Fruit fly (Drosophila melanogaster): Measurements from ENCODE around the gene mthl2.

The mthl2 gene

DNA sequence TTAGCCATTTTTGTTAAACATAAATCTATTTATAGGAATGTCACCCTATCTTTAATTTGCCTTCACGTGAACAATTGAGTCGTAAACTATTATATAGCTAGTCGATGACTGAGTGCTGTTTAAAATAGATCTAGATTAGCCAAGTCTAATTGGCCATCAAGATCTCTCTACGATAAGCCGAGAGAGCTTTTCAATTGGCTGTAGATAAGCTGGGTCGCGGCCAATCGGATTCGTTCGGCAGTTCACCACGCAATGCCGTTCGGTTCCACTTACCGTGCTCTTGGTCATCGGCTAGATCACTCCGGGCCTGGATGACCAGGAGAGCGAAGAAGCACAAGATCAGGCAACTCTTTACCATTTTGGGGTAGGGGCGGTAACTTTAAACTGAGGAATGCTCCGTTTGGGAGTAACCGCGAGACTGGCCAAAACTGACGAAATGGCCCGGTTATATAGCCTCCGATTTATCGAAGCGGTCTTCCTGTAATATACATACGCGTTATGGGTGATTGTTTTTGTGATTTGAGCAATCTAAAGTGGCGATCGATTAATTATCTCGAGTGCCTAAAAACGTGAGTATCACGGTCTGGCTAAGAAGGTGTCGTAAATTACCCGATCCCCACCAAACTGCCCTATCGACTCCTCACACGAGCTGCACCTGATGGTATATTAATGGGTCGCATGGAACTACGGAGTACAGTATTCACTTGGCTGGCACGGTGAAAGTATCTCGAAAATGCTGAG lies 9.6 kb upstream of the mthl2 start, which contains the start of the genes Alp10 and Alp9:
Alp10 (minus strand) TSS at position 420 of the 741 bp plus-strand sequence.
Alp9 (plus strand) TSS at position 690 of the 741 bp plus-strand sequence.
- no peak for TF ChIP-seq h (GFP tag; optimal IDR thresholded peaks at IDR 0.05)
- TF ChIP-seq Dif (GFP tag; optimal IDR thresholded peaks at IDR 0.05; ENCODE audit: partially characterized antibody): no peak
- no peak for TF ChIP-seq sv (GFP tag; optimal IDR thresholded peaks at IDR 0.05)
- TF ChIP-seq usp (GFP tag; optimal IDR thresholded peaks at IDR 0.05): no peak
- TF ChIP-seq N (GFP tag; optimal IDR thresholded peaks at IDR 0.05): no peak

DNA sequence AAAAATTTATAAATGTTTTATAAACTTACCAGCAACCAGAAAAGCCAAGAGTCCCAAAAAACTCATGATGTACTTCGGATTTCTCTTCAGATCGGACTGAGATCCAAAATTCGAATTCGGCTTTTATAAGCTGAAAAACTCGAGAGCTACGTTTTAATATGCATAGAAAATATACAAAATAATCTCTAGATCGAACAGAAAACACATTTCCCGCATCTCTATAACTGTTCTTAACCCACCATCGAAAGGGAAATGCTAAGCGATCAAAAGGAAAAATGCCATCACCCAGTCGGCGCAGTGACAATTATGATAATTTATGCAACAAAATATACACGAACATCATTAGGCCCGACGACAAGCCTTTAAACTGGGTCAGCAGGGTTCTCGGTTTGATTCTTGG lies 5.0 kb upstream of the mthl2 start, which contains the start of gene CG10591:
CG10591 (minus strand) TSS at position 101 of the 400 bp plus-strand sequence.
- TF ChIP-seq foxo (GFP tag; optimal IDR thresholded peaks at IDR 0.05) (no peak), Abd-B (GFP tag; optimal IDR thresholded peaks at IDR 0.05) (no peak), br (GFP tag; optimal IDR thresholded peaks at IDR 0.05) (no peak), OdsH (GFP tag; optimal IDR thresholded peaks at IDR 0.05) (no peak), psq (GFP tag; optimal IDR thresholded peaks at IDR 0.05) (no peak), Vsx2 (GFP tag; optimal IDR thresholded peaks at IDR 0.05; ENCODE audit: partially characterized antibody) (no peak), Hr83 (GFP tag; optimal IDR thresholded peaks at IDR 0.05; ENCODE audit: poor library complexity, severe bottlenecking) (no peak), ey (GFP tag; optimal IDR thresholded peaks at IDR 0.05) (no peak), CG32264 (GFP tag; optimal IDR thresholded peaks at IDR 0.05) (no peak), h (GFP tag; optimal IDR thresholded peaks at IDR 0.05) (no peak), rgr (GFP tag; optimal IDR thresholded peaks at IDR 0.05) (no peak), woc (GFP tag; optimal IDR thresholded peaks at IDR 0.05) (no peak)

DNA sequence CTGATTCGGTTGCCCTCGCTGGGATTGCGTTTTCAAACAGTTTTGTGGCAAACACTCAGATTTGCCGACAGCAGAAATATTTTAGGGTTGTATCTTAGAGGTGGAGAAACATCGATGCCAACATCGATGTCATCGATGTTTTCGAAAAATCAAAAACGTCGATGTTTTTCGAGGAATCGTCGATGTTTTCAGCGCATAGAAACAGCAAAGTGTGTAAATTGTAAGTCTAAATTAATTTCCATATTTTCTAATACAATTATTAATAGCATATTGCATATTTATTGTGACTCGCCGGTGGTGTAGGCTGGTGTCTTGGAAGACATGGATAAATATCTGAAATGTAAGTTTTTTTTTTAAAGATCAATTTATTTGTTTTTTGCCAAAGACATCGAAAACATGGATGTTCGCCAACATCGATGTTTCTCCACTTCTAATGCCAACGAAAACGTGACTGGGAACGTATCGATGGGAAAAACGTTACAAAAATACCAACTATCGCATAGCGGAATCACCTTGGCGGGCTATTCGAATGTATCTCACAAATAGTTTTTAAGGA lies 652 bp upstream of the mthl2 start, which contains the start of gene TM9SF3:
TM9SF3 (minus strand) TSS at position 120 of the 556 bp plus-strand sequence.
- TF ChIP-seq sage (GFP tag; optimal IDR thresholded peaks at IDR 0.05): no peak
- no peak for TF ChIP-seq brk (GFP tag; optimal IDR thresholded peaks at IDR 0.05)
- TF ChIP-seq Sp1 (GFP tag; optimal IDR thresholded peaks at IDR 0.05): no peak
- TF ChIP-seq ey (GFP tag; optimal IDR thresholded peaks at IDR 0.05): no peak
- TF ChIP-seq lola (GFP tag; optimal IDR thresholded peaks at IDR 0.05): no peak
- no peak for TF ChIP-seq usp (GFP tag; optimal IDR thresholded peaks at IDR 0.05)
- no peak for TF ChIP-seq OdsH (GFP tag; optimal IDR thresholded peaks at IDR 0.05)
- TF ChIP-seq Vsx2 (GFP tag; optimal IDR thresholded peaks at IDR 0.05; ENCODE audit: partially characterized antibody): no peak
- no peak for TF ChIP-seq br (GFP tag; optimal IDR thresholded peaks at IDR 0.05)
- no peak for TF ChIP-seq Abd-B (GFP tag; optimal IDR thresholded peaks at IDR 0.05)
- no peak for TF ChIP-seq Rel (GFP tag; optimal IDR thresholded peaks at IDR 0.05)
- TF ChIP-seq Rel (tag; optimal IDR thresholded peaks at IDR 0.05): no peak
- TF ChIP-seq Dif (GFP tag; optimal IDR thresholded peaks at IDR 0.05; ENCODE audit: partially characterized antibody): no peak
- peak; percentile 56 for TF ChIP-seq woc (GFP tag; optimal IDR thresholded peaks at IDR 0.05)
- TF ChIP-seq N (GFP tag; optimal IDR thresholded peaks at IDR 0.05): no peak
- TF ChIP-seq Myc (optimal IDR thresholded peaks at IDR 0.05): no peak
- no peak for TF ChIP-seq CG9705 (GFP tag; optimal IDR thresholded peaks at IDR 0.05)
- no peak for TF ChIP-seq dmrt93B (GFP tag; optimal IDR thresholded peaks at IDR 0.05)
- TF ChIP-seq CrebA (GFP tag; optimal IDR thresholded peaks at IDR 0.05; ENCODE audit: borderline replicate concordance): no peak
- TF ChIP-seq jim (GFP tag; optimal IDR thresholded peaks at IDR 0.05): no peak
- TF ChIP-seq Hnf4 (GFP tag; optimal IDR thresholded peaks at IDR 0.05): peak; percentile 20
- TF ChIP-seq Hr83 (GFP tag; optimal IDR thresholded peaks at IDR 0.05; ENCODE audit: poor library complexity, severe bottlenecking): no peak
- TF ChIP-seq tai (GFP tag; optimal IDR thresholded peaks at IDR 0.05): no peak
- no peak for TF ChIP-seq dl (GFP tag; optimal IDR thresholded peaks at IDR 0.05; ENCODE audit: insufficient read depth in 1 of 2, partially characterized antibody in 2 of 2)
- no peak for TF ChIP-seq rgr (GFP tag; optimal IDR thresholded peaks at IDR 0.05)
- no peak for TF ChIP-seq Jra (GFP tag; optimal IDR thresholded peaks at IDR 0.05)
- TF ChIP-seq Hr78 (GFP tag; optimal IDR thresholded peaks at IDR 0.05): no peak
- peak; percentile 11 for TF ChIP-seq psq (GFP tag; optimal IDR thresholded peaks at IDR 0.05)
- no peak for TF ChIP-seq h (GFP tag; optimal IDR thresholded peaks at IDR 0.05)
- TF ChIP-seq pan (optimal IDR thresholded peaks at IDR 0.05): no peak
- TF ChIP-seq Mio (GFP tag; optimal IDR thresholded peaks at IDR 0.05): no peak
- TF ChIP-seq foxo (GFP tag; optimal IDR thresholded peaks at IDR 0.05): no peak
- TF ChIP-seq fru (GFP tag; optimal IDR thresholded peaks at IDR 0.05): peak; percentile 18
- no peak for TF ChIP-seq GATAd (GFP tag; optimal IDR thresholded peaks at IDR 0.05)
- no peak for TF ChIP-seq Dfd (GFP tag; optimal IDR thresholded peaks at IDR 0.05)
- no peak for TF ChIP-seq sv (GFP tag; optimal IDR thresholded peaks at IDR 0.05)
- TF ChIP-seq dsf (GFP tag; optimal IDR thresholded peaks at IDR 0.05; ENCODE audit: borderline replicate concordance): peak; percentile 47
- TF ChIP-seq CG32264 (GFP tag; optimal IDR thresholded peaks at IDR 0.05): no peak
- TF ChIP-seq HLH106 (tag; optimal IDR thresholded peaks at IDR 0.05): peak; percentile 17
